Fruit fly (Drosophila melanogaster): ENCODE measurements around the gene bap.

Gene bap

DNA sequence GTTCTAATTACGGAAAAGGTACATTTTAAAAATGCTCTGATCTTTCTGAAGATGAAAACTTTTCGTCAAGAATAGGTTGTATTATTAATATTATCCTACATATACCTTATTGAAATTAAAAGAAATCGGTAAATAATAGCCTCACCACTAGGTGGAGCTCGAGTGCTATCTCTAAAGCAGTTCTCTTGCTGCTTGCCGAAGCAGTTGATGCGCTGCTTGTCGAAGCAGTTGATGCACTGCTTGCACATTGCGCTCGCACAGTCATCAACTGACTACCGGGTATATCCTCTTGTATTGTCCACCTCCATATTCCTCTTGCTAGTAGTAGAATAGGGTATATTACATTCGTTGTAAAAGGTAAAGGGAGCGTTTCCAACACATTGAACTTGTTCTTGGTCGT is 19.7 kb downstream of the bap start (continued):
- no peak for TF ChIP-seq CG1233 (GFP tag; optimal IDR thresholded peaks at IDR 0.05)
- no peak for TF ChIP-seq mirr (GFP tag; optimal IDR thresholded peaks at IDR 0.05)
- TF ChIP-seq CG10654 (GFP tag; optimal IDR thresholded peaks at IDR 0.05), result no peak
- no peak for TF ChIP-seq aop (GFP tag; IDR thresholded peaks at IDR 0.05)
- no peak for TF ChIP-seq rib (GFP tag; IDR thresholded peaks at IDR 0.05)
- no peak for TF ChIP-seq CG4820 (GFP tag; optimal IDR thresholded peaks at IDR 0.05)
- peak; percentile 39 for TF ChIP-seq Sry-δ (GFP tag; optimal IDR thresholded peaks at IDR 0.05)
- no peak for TF ChIP-seq Adf1 (GFP tag; IDR thresholded peaks at IDR 0.05)
- TF ChIP-seq grn (GFP tag; optimal IDR thresholded peaks at IDR 0.05), result no peak
- peak; percentile 66 for TF ChIP-seq Rfx (GFP tag; IDR thresholded peaks at IDR 0.05)
- 0 out of 2 replicates have a peak, but pooled peaks have one; percentile 35 for TF ChIP-seq cas (GFP tag; IDR thresholded peaks at IDR 0.05)
- TF ChIP-seq pita (GFP tag; optimal IDR thresholded peaks at IDR 0.05), result peak; percentile 38
- no peak for TF ChIP-seq CG13894 (tag; optimal IDR thresholded peaks at IDR 0.05)
- TF ChIP-seq bigmax (GFP tag; optimal IDR thresholded peaks at IDR 0.05), result no peak
- TF ChIP-seq zen (tag; optimal IDR thresholded peaks at IDR 0.05), result no peak
- peak; percentile 95 for TF ChIP-seq CG42726 (GFP tag; IDR thresholded peaks at IDR 0.05; ENCODE audit: partially characterized antibody)
- peak; percentile 99 for TF ChIP-seq CG2199 (GFP tag; IDR thresholded peaks at IDR 0.05)
- no peak for TF ChIP-seq Deaf1 (tag; optimal IDR thresholded peaks at IDR 0.05)
- no peak for TF ChIP-seq CG4424 (GFP tag; optimal IDR thresholded peaks at IDR 0.05)
- 0 out of 2 replicates have a peak, but pooled peaks have one; percentile 21 for TF ChIP-seq Ada2b (GFP tag; IDR thresholded peaks at IDR 0.05)
- no peak for TF ChIP-seq crc (GFP tag; optimal IDR thresholded peaks at IDR 0.05)
- peak; percentile 27; the same call in 2 of the 3 replicates for TF ChIP-seq ken (GFP tag; IDR thresholded peaks at IDR 0.05)
- peak; percentile 53 for TF ChIP-seq hkb (optimal IDR thresholded peaks at IDR 0.05)
- no peak for TF ChIP-seq hkb (GFP tag; IDR thresholded peaks at IDR 0.05)
- TF ChIP-seq hbn (GFP tag; IDR thresholded peaks at IDR 0.05; ENCODE audit: partially characterized antibody), result no peak
- no peak for TF ChIP-seq CG7786 (GFP tag; optimal IDR thresholded peaks at IDR 0.05)
- TF ChIP-seq Bgb (GFP tag; IDR thresholded peaks at IDR 0.05; ENCODE audit: partially characterized antibody), result peak; percentile 65
- no peak for TF ChIP-seq sima (GFP tag; optimal IDR thresholded peaks at IDR 0.05)
- TF ChIP-seq CG16863 (GFP tag; optimal IDR thresholded peaks at IDR 0.05), result no peak
- 0 out of 2 replicates have a peak, but pooled peaks have one; percentile 11 for TF ChIP-seq Xrp1 (GFP tag; IDR thresholded peaks at IDR 0.05)
- peak; percentile 49 for TF ChIP-seq Lhr (GFP tag; optimal IDR thresholded peaks at IDR 0.05)
- TF ChIP-seq fru (optimal IDR thresholded peaks at IDR 0.05), result no peak
- TF ChIP-seq trem (tag; optimal IDR thresholded peaks at IDR 0.05), result peak; percentile 33
- no peak for TF ChIP-seq crol (GFP tag; IDR thresholded peaks at IDR 0.05)
- no peak for TF ChIP-seq CG32767 (GFP tag; IDR thresholded peaks at IDR 0.05)
- TF ChIP-seq corto (GFP tag; optimal IDR thresholded peaks at IDR 0.05), result no peak
- TF ChIP-seq fd96Cb (tag; optimal IDR thresholded peaks at IDR 0.05), result no peak
- peak; percentile 64; the same call in 1 of the 3 replicates for TF ChIP-seq Opbp (GFP tag; IDR thresholded peaks at IDR 0.05; ENCODE audit: partially characterized antibody)
- no peak for TF ChIP-seq croc (GFP tag; conservative IDR thresholded peaks at IDR 0.05)
- peak; percentile 55 for TF ChIP-seq CG2712 (tag; optimal IDR thresholded peaks at IDR 0.05)
- no peak for TF ChIP-seq NC2β (GFP tag; optimal IDR thresholded peaks at IDR 0.05)
- peak in 1 of 2 experiments; percentile 43 for TF ChIP-seq Hr78 (GFP tag; optimal IDR thresholded peaks at IDR 0.05)
- TF ChIP-seq CG10565 (GFP tag; optimal IDR thresholded peaks at IDR 0.05), result no peak
- no peak for TF ChIP-seq gem (tag; optimal IDR thresholded peaks at IDR 0.05)
- TF ChIP-seq slou (GFP tag; optimal IDR thresholded peaks at IDR 0.05), result no peak
- no peak for TF ChIP-seq bab2 (GFP tag; optimal IDR thresholded peaks at IDR 0.05)
- no peak for TF ChIP-seq Taf1 (GFP tag; IDR thresholded peaks at IDR 0.05)
- no peak for TF ChIP-seq Dll (GFP tag; IDR thresholded peaks at IDR 0.05; ENCODE audit: partially characterized antibody)
- TF ChIP-seq Doc2 (GFP tag; IDR thresholded peaks at IDR 0.05), result no peak
- TF ChIP-seq Vsx1 (GFP tag; optimal IDR thresholded peaks at IDR 0.05), result no peak
- no peak for TF ChIP-seq CG4360 (GFP tag; IDR thresholded peaks at IDR 0.05)
- 0 out of 2 replicates have a peak, but pooled peaks have one; percentile 15 for TF ChIP-seq GATAe (GFP tag; conservative IDR thresholded peaks at IDR 0.05)
